Worm (Caenorhabditis elegans) whole organism, dauer: ENCODE measurements around the gene C01B10.6.
"Not testable (repeated sequence)": the region's sequence is repeated elsewhere in the genome, so short reads cannot be mapped to it uniquely, and the experiment has no call there.

Experiments used
- unc-62 ChIP-seq: sonication (generic microtip); optimal IDR thresholded peaks from 2 replicates; lab custom pipeline; 2017; ENCODE audit warnings: missing biosample characterization, missing genetic modification reagents, missing genetic modification characterization

Gene C01B10.6

DNA sequence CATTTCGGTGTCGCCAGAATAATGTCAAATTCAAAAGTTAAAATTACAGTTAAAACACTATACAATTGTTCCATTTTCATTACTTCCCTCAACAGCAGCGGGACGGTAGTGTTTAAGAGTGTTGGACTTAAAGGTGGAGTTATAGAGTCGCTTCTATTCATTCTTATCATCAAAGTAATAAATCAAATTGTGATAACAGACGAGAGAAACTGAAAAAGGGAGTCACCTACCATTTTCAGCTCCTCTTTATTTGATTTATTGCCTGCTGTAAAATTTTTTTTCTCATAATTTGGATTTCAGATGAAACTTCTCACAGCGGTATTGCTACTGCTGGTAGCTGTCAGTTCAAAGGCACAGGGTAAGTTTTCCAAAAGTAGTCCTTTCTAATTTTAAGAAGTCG lies at the start of gene C01B10.6:
TSS of gene C01B10.6 (plus strand) at position 301 of the 400 bp plus-strand sequence.
- TF ChIP-seq unc-62 (GFP tag; lab: Kevin White, UChicago): no peak

DNA sequence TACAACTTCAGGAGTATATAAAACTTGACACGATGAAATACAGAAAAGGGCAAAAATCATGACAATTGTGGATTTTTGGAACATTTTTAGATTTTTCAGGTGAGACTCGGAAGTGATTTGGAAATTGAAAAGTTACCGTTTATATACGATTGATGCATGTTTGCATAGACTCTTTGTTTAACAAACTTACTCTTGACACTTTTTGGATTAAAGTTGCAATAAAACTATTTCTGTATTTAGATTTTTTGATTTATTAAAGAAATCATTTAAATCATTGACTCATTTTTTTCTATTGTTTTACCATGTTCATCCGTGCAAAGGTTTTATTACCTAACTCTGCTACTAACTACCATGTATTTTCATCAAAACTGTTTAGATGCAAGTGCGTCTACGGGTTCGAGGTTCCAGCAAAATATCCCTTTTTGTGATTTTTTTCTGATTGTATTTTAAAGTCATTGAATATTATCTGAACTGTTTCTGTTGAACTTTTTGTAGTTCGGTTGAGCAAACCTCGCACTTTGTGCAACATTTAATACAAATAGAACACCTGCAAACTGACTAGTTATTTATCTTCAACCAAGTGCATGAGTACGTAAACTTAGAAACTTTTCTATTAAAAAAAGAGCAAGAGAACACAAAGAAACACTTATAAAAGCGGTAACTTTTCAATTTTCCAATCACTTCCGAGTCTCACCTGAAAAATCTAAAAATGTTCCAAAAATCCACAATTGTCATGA lies 48.8 kb upstream of the C01B10.6 start, which contains the start of the genes nspb-1 and nspb-2:
TSS of gene nspb-1 (minus strand) at position 101 of the 737 bp plus-strand sequence.
TSS of gene nspb-2 (plus strand) at position 687 of the 737 bp plus-strand sequence.
- TF ChIP-seq unc-62 (GFP tag; lab: Kevin White, UChicago): not testable (repeated sequence)

DNA sequence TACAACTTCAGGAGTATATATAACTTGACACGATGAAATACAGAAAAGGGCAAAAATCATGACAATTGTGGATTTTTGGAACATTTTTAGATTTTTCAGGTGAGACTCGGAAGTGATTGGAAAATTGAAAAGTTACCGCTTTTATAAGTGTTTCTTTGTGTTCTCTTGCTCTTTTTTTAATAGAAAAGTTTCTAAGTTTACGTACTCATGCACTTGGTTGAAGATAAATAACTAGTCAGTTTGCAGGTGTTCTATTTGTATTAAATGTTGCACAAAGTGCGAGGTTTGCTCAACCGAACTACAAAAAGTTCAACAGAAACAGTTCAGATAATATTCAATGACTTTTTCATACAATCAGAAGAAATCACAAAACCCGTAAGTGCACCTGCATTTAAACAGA lies 45.1 kb upstream of the C01B10.6 start, which contains the start of gene nspb-3:
TSS of gene nspb-3 (minus strand) at position 101 of the 400 bp plus-strand sequence.
- TF ChIP-seq unc-62 (GFP tag; lab: Kevin White, UChicago): not testable (repeated sequence)

DNA sequence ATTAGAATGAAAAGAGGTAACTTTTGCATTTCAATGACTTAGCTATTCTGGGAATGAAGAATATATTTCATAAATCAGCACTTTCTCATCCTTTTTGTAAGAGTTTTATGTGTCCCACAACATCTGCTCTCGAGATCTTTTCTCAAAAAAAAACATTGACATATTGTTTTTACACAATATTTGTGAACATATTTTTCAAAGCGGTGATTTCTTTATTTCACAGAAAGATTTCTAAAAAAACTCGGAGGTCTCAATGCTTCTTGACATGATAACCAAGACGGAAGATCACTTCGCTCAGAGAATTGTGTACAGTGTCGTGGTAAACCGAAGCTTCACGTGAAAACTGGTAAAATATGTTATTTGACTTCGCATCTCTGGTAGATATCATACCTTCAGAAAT lies 44.1 kb upstream of the C01B10.6 start, which contains the start of gene F38A5.22:
TSS of gene F38A5.22 (minus strand) at position 29 of the 400 bp plus-strand sequence.
- TF ChIP-seq unc-62 (GFP tag; lab: Kevin White, UChicago): no peak

DNA sequence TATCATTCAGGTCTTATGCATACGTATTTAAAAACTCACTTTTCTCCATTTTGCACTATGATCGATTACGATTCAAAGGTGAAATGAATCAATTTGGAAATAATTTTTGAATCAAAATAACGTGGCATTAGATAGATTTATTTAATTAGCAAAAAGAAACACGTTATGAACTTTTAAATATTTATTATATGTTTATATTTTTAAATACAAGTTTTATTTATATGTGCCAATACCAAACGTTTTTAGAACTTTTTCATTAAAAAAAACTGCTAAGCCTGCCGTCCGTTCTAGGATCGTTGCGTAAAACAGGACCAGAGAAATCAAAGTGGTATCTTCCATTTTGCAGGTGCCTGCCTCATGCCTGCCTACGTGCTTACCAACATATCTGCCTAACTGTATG lies 42.7 kb upstream of the C01B10.6 start, which contains the start of gene F38A5.6:
TSS of gene F38A5.6 (minus strand) at position 101 of the 400 bp plus-strand sequence.
- TF ChIP-seq unc-62 (GFP tag; lab: Kevin White, UChicago): no peak

DNA sequence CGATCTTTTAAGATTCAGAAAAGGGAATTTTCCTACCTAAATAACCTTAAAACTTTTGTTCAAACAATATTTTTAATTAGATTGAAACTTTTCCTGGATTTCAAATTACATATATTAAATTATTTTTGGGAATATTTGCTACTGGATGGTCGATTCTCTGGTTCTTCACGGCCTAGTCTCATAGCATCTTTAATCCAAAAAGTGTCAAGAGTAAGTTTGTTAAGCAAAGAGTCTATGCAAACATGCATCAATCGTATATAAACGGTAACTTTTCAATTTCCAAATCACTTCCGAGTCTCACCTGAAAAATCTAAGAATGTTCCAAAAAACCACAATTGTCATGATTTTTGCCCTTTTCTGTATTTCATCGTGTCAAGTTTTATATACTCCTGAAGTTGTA lies 42.1 kb upstream of the C01B10.6 start, which contains the start of gene nspb-4:
TSS of gene nspb-4 (plus strand) at position 301 of the 400 bp plus-strand sequence.
- TF ChIP-seq unc-62 (GFP tag; lab: Kevin White, UChicago): not testable (repeated sequence)

DNA sequence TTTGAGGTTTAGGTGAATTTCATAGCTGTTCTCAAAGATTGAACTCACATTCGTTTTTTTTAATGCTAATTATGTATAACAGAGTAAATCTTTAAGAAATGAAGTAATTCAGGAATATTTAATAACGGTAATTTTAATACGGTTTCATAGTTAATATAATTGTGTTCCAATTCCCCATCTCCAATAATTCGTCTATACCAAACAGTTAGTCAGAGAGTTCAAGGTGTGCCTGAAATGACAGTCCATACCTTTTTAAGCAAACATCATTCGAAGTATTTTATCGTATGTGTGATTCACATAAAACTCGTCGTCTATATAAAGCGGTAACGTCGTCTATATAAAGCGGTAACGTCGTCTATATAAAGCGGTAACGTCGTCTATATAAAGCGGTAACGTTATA lies 41.2 kb upstream of the C01B10.6 start, which contains the start of gene nspb-5:
TSS of gene nspb-5 (plus strand) at position 301 of the 400 bp plus-strand sequence.
- TF ChIP-seq unc-62 (GFP tag; lab: Kevin White, UChicago): not testable (repeated sequence)

DNA sequence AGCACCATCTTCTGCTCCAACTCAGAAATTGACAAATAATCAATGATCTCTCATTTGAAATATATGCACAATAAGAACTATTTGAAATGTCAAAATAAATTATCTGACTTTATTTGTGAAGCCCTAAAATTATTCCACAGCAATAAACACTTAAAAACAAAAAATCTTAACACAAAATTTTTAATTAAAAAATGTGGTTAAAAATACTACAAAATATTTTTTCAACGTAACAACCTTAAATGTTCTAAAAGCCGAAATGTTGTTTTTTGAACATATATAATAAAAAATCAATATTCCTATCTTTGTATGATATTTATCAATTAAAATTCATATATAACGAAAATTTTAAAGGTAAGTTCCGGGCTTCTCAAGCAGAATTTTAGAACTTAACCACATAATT lies 40.5 kb upstream of the C01B10.6 start, which contains the start of gene F38A5.8:
TSS of gene F38A5.8 (plus strand) at position 301 of the 400 bp plus-strand sequence.
- TF ChIP-seq unc-62 (GFP tag; lab: Kevin White, UChicago): no peak

DNA sequence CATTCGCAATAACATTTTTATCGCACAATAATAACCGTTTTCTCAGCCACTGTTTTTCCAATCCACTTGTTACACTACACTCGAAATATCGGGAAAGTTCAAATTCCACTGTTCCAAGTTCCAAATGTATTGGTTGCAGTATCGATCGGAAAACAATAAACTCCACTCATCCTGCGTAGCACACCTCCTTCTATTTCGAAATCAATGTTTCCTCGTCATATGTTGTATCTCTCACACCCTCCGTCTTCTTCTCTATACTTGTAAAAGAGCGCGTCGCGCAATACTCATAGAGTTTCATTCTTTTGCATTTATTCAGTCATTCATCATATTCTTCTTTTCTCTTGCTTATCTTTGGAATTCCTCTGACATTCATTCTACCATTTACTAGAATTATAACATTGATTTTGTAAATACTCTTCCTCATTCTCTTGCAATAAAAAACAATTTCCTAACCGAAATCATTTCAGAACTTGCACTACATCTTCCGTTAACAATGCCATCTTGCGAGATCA lies 38.7 kb upstream of the C01B10.6 start, which contains the start of gene sup-36:
TSS of gene sup-36 (plus strand) at position 462 of the 512 bp plus-strand sequence.
- no peak for TF ChIP-seq unc-62 (GFP tag; lab: Kevin White, UChicago)

DNA sequence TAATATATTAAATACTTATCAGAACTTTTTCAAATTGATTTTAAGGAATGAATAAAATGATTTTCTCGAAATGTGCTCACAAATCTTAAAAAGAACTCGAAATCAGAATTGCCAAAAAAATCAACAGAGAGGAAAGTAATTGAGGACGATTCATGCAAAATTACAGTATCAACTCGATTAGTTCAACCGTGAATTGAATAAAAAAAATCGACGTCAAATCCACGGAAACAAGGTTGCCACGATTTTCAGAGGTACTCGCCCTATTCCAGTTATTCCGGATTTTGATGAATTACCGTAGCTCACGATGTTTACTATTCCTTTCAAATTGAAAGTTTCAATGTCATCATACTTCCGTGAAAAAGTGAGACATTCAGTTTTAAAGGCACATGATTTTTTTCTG lies 37.6 kb upstream of the C01B10.6 start, which contains the start of gene F15B10.3:
TSS of gene F15B10.3 (plus strand) at position 301 of the 400 bp plus-strand sequence.
- TF ChIP-seq unc-62 (GFP tag; lab: Kevin White, UChicago): no peak

DNA sequence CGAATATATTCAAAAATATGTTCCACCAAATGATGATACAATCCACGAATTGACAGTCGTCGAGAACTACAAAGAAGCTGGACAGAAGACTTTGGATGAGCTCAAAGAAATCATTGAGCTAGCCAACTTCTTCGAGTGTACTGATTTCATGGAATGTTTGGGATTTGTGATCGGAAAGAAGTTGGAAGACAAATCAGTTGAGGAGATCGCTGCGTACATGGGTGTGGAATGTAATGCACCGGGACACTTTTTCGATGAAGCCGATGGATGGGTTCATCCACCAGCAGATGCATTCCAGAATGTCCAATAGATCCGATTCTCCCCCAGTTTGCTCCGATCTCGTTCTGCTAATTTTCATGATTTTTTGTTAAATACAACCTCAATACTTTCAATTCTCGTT lies 36.4 kb upstream of the C01B10.6 start:
- no peak for TF ChIP-seq unc-62 (GFP tag; lab: Kevin White, UChicago)

DNA sequence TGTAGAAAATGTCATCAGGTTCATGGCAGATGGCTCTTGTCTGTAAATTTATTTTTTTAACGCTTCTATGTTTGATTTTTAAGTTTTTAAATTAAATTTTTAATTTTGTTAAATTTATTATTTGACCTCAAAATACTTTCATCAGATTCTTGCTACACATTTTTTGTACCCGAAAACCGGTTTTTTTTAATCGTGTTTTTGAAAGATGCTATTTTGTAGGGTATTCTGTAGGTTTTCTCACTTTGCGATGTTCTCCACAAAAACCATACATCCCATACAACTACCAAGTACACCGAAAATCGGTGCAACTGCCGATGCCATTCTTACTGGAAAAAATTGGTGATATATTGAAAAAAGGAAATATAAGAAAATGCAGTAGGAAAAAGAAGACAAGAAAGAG lies 34.1 kb upstream of the C01B10.6 start, which contains the start of gene nstp-2:
TSS of gene nstp-2 (minus strand) at position 326 of the 400 bp plus-strand sequence.
- no peak for TF ChIP-seq unc-62 (GFP tag; lab: Kevin White, UChicago)

DNA sequence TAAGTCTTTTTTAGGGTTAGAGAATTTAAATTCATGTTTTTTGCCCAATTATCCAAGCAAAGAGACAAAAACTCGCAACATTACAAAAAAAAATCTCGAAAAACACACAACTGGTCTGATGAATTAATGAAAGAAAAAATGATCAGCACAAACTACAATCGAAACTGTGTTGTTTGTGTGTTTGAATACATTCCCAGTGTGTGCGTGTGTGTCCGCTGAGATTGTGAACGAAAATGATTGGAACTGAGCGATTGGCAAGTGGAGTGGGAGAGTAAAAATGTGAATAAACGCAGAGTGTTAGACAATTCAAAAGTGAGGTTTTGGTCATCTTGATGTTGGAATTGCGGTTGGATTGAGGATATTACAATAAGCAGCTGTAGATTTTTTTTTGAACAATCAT lies 33.4 kb upstream of the C01B10.6 start:
- TF ChIP-seq unc-62 (GFP tag; lab: Kevin White, UChicago): no peak

DNA sequence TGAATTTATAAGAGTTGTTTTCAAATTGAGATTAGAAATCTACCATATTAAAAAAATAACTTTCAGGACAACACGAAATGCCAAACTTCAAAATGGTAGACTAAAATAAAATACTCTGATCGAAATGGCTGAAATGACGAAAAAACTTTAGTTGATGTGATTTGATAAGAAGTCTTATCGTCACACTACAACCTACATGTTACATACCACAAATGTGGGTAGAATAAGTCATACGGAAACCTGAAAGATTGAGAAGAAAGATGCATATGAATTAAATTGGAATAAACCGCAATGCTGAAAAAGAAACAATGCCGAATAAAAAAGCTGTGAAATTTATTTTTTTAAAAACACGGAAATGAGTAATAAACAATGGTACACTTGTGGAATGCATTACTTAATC lies 32.9 kb upstream of the C01B10.6 start:
- no peak for TF ChIP-seq unc-62 (GFP tag; lab: Kevin White, UChicago)

DNA sequence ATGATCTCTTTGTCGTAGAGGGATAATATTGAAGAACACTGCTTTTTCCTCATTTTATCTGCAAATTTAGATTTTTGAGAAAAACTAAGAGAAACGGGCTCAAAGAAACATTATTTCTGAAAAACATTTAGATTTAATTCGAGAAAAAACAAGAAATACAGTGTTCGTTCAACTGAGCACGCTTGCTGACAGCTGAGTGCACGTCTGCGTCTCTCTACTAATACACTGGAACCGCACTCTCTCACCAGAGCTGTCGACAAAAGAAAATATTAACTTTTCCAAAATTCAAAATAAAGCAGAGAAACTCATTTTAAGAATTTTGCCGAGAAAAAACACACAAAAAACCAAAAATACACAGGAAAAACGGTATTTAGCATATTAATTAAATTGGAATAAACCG lies 26.7 kb upstream of the C01B10.6 start, which contains the start of gene drh-1:
TSS of gene drh-1 (minus strand) at position 58 of the 400 bp plus-strand sequence.
- TF ChIP-seq unc-62 (GFP tag; lab: Kevin White, UChicago): no peak

DNA sequence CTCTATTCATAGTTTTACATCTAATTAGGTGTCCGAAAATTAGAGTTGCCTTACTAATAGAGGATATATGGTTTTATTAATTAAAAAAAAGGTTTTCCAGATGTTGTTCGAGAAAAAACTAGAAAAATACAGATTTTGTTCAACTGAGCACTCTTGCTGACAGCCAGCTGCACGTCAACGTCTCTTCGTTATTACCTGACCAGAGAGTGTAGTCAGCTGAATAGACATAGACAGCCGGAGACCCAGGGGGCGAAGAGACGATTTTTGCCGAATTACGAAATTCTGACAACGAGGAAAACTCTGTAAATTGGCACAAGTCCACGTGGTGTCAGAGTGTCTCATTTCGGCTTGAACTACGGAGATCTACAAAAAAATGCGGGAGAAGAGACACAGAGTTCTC lies 21.4 kb upstream of the C01B10.6 start:
- no peak for TF ChIP-seq unc-62 (GFP tag; lab: Kevin White, UChicago)
